Fruit fly (Drosophila melanogaster) whole organism, wandering third instar larva: ENCODE results near the gene CG1999.

Experiments used
- Abd-B ChIP-seq: fragments of >200 bp; optimal IDR thresholded peaks from 2 replicates; lab custom pipeline; 2017; ENCODE audit warnings: missing biosample characterization, missing genetic modification characterization
- CG32264 ChIP-seq: fragments of 200-800 bp; sonication (Bioruptor generic); optimal IDR thresholded peaks from 2 replicates; lab custom pipeline; 2016; ENCODE audit warnings: missing biosample characterization, missing genetic modification characterization
- CG9705 ChIP-seq: fragments of 200-800 bp; sonication (Bioruptor generic); optimal IDR thresholded peaks from 2 replicates; lab custom pipeline; 2018; ENCODE audit warnings: missing biosample characterization, mild to moderate bottlenecking, missing genetic modification characterization
- CrebA ChIP-seq: fragments of 200-800 bp; sonication (Bioruptor generic); optimal IDR thresholded peaks from 2 replicates; lab custom pipeline; 2016; ENCODE audit warnings: missing biosample characterization, mild to moderate bottlenecking, missing genetic modification characterization, borderline replicate concordance
- Dfd ChIP-seq: fragments of >200 bp; optimal IDR thresholded peaks from 2 replicates; lab custom pipeline; 2017; ENCODE audit warnings: missing biosample characterization, missing genetic modification characterization
- Dif ChIP-seq: fragments of 200-275, 200-300 bp; sonication (Bioruptor generic); optimal IDR thresholded peaks from 2 replicates; lab custom pipeline; 2018; ENCODE audit warnings: missing biosample characterization, missing genetic modification characterization; ENCODE audit not compliant: partially characterized antibody
- GATAd ChIP-seq: sonication (Bioruptor generic); optimal IDR thresholded peaks from 2 replicates; lab custom pipeline; 2016; ENCODE audit warnings: missing biosample characterization, missing genetic modification characterization
- HLH106 ChIP-seq: fragments of 200-800 bp; optimal IDR thresholded peaks from 3 replicates; lab custom pipeline; 2019; ENCODE audit warnings: missing biosample characterization, mild to moderate bottlenecking, missing genetic modification characterization, moderate library complexity
- Hnf4 ChIP-seq: fragments of 200-800 bp; sonication (Bioruptor generic); optimal IDR thresholded peaks from 2 replicates; lab custom pipeline; 2016; ENCODE audit warnings: missing biosample characterization, mild to moderate bottlenecking, missing genetic modification characterization
- Hr78 ChIP-seq: fragments of >200 bp; optimal IDR thresholded peaks from 2 replicates; lab custom pipeline; 2017; ENCODE audit warnings: missing biosample characterization, missing genetic modification characterization
- Hr83 ChIP-seq: fragments of 200-300 bp; sonication (Bioruptor generic); optimal IDR thresholded peaks from 2 replicates; lab custom pipeline; 2016; ENCODE audit warnings: missing biosample characterization, mild to moderate bottlenecking, missing genetic modification characterization, moderate library complexity; ENCODE audit not compliant: poor library complexity, severe bottlenecking
- Jra ChIP-seq: sonication (Bioruptor generic); optimal IDR thresholded peaks from 2 replicates; lab custom pipeline; 2016; ENCODE audit warnings: missing biosample characterization, missing genetic modification characterization
- Mio ChIP-seq: sonication (Bioruptor generic); optimal IDR thresholded peaks from 2 replicates; lab custom pipeline; 2016; ENCODE audit warnings: missing biosample characterization, missing genetic modification characterization
- Myc ChIP-seq: fragments of >200 bp; optimal IDR thresholded peaks from 2 replicates; lab custom pipeline; 2017
- N ChIP-seq: fragments of >200 bp; optimal IDR thresholded peaks from 2 replicates; lab custom pipeline; 2018; ENCODE audit warnings: missing biosample characterization, missing external identifiers, missing genetic modification characterization
- OdsH ChIP-seq: fragments of 200-800 bp; sonication (Bioruptor generic); optimal IDR thresholded peaks from 2 replicates; lab custom pipeline; 2016; ENCODE audit warnings: missing biosample characterization, mild to moderate bottlenecking, missing genetic modification characterization
- Rel ChIP-seq, 2 experiments: fragments of 200-800 bp; sonication (Bioruptor generic) in 1 of 2; optimal IDR thresholded peaks; 2 replicates in 1 of 2; 3 replicates in 1 of 2; lab custom pipeline; 2016 to 2019; ENCODE audit warnings: mild to moderate bottlenecking in 2 of 2, missing biosample characterization in 2 of 2, missing genetic modification characterization in 2 of 2, moderate library complexity in 1 of 2
- Sp1 ChIP-seq: fragments of 200-800 bp; sonication (Bioruptor generic); optimal IDR thresholded peaks from 3 replicates; lab custom pipeline; 2019; ENCODE audit warnings: missing biosample characterization, mild to moderate bottlenecking, missing genetic modification characterization, moderate library complexity
- Vsx2 ChIP-seq: fragments of 200-300, 225-300 bp; sonication (Bioruptor generic); optimal IDR thresholded peaks from 2 replicates; lab custom pipeline; 2018; ENCODE audit warnings: missing biosample characterization, missing genetic modification characterization; ENCODE audit not compliant: partially characterized antibody
- br ChIP-seq: fragments of 200-800 bp; sonication (Bioruptor generic); optimal IDR thresholded peaks from 2 replicates; lab custom pipeline; 2016; ENCODE audit warnings: missing biosample characterization, missing genetic modification characterization
- brk ChIP-seq: fragments of 200-800 bp; sonication (Bioruptor generic); optimal IDR thresholded peaks from 2 replicates; lab custom pipeline; 2016; ENCODE audit warnings: missing biosample characterization, mild to moderate bottlenecking, missing genetic modification characterization
- dl ChIP-seq, 2 experiments: fragments of 175-275, 200-275 bp in 1 of 2; fragments of 200-275 bp in 1 of 2; sonication (Bioruptor generic); optimal IDR thresholded peaks; lab custom pipeline; 2018; ENCODE audit warnings: mild to moderate bottlenecking in 2 of 2, missing biosample characterization in 2 of 2, missing genetic modification characterization in 2 of 2, moderate library complexity in 2 of 2; ENCODE audit not compliant: partially characterized antibody in 2 of 2, insufficient read depth in 1 of 2
- dmrt93B ChIP-seq: fragments of 200-800 bp; sonication (Bioruptor generic); optimal IDR thresholded peaks from 2 replicates; lab custom pipeline; 2018; ENCODE audit warnings: missing biosample characterization, mild to moderate bottlenecking, missing genetic modification characterization
- dsf ChIP-seq: sonication (Bioruptor generic); optimal IDR thresholded peaks from 2 replicates; lab custom pipeline; 2016; ENCODE audit warnings: missing biosample characterization, missing genetic modification characterization, borderline replicate concordance
- ey ChIP-seq: fragments of 200-800 bp; sonication (Bioruptor generic); optimal IDR thresholded peaks from 2 replicates; lab custom pipeline; 2016; ENCODE audit warnings: missing biosample characterization, missing genetic modification characterization
- foxo ChIP-seq, 2 experiments: fragments of 200-800 bp; sonication (Bioruptor generic); optimal IDR thresholded peaks; 2 replicates in 1 of 2; 3 replicates in 1 of 2; lab custom pipeline; 2016 to 2017; ENCODE audit warnings: missing biosample characterization in 2 of 2, missing genetic modification characterization in 2 of 2
- fru ChIP-seq: fragments of 200-800 bp; sonication (Bioruptor generic); optimal IDR thresholded peaks from 3 replicates; lab custom pipeline; 2016; ENCODE audit warnings: missing biosample characterization, mild to moderate bottlenecking, missing genetic modification characterization
- h ChIP-seq: fragments of 200-800 bp; sonication (Bioruptor generic); optimal IDR thresholded peaks from 3 replicates; lab custom pipeline; 2016; ENCODE audit warnings: missing biosample characterization, mild to moderate bottlenecking, missing genetic modification characterization
- jim ChIP-seq: fragments of 175-275, 200-325 bp; sonication (Bioruptor generic); optimal IDR thresholded peaks from 2 replicates; lab custom pipeline; 2016; ENCODE audit warnings: missing biosample characterization, mild to moderate bottlenecking, missing genetic modification characterization
- lola ChIP-seq: fragments of >200 bp; optimal IDR thresholded peaks from 2 replicates; lab custom pipeline; 2017; ENCODE audit warnings: missing biosample characterization, missing genetic modification characterization
- pan ChIP-seq: fragments of >200 bp; optimal IDR thresholded peaks from 2 replicates; lab custom pipeline; 2017
- psq ChIP-seq: fragments of 200-800 bp; sonication (Bioruptor generic); optimal IDR thresholded peaks from 3 replicates; lab custom pipeline; 2017; ENCODE audit warnings: missing biosample characterization, mild to moderate bottlenecking, missing genetic modification characterization, moderate library complexity
- rgr ChIP-seq: fragments of 200-800 bp; sonication (Bioruptor generic); optimal IDR thresholded peaks from 3 replicates; lab custom pipeline; 2016; ENCODE audit warnings: missing biosample characterization, mild to moderate bottlenecking, missing genetic modification characterization
- sage ChIP-seq: fragments of 200-800 bp; sonication (Bioruptor generic); optimal IDR thresholded peaks from 2 replicates; lab custom pipeline; 2016; ENCODE audit warnings: missing biosample characterization, mild to moderate bottlenecking, missing genetic modification characterization
- sv ChIP-seq: fragments of 200-800 bp; sonication (Bioruptor generic); optimal IDR thresholded peaks from 3 replicates; lab custom pipeline; 2016; ENCODE audit warnings: missing biosample characterization, missing genetic modification characterization
- tai ChIP-seq: sonication (Bioruptor generic); optimal IDR thresholded peaks from 2 replicates; lab custom pipeline; 2016; ENCODE audit warnings: missing biosample characterization, missing genetic modification characterization
- usp ChIP-seq: fragments of >200 bp; optimal IDR thresholded peaks from 2 replicates; lab custom pipeline; 2017; ENCODE audit warnings: missing biosample characterization, missing genetic modification characterization
- woc ChIP-seq: sonication (Bioruptor generic); optimal IDR thresholded peaks from 2 replicates; lab custom pipeline; 2016; ENCODE audit warnings: missing biosample characterization, mild to moderate bottlenecking, missing genetic modification characterization

CG1999 gene

dm6 chrX:7323649-7324511 is 34.7 kb upstream of the CG1999 start, which contains the start of the genes Atg5 and Dok:
Atg5 (minus strand) TSS chrX:7323770.
Dok (plus strand) TSS chrX:7324214.
- TF ChIP-seq h (GFP tag; lab: Kevin White, UChicago), result peak; percentile 15
- peak; percentile 33 for TF ChIP-seq HLH106 (tag; lab: Kevin White, UChicago)
- TF ChIP-seq dsf (GFP tag; lab: Kevin White, UChicago), result no peak
- TF ChIP-seq CG9705 (GFP tag; lab: Kevin White, UChicago), result no peak
- no peak for TF ChIP-seq OdsH (GFP tag; lab: Kevin White, UChicago)
- TF ChIP-seq GATAd (GFP tag; lab: Kevin White, UChicago), result no peak
- TF ChIP-seq rgr (GFP tag; lab: Kevin White, UChicago), result peak; percentile 11
- no peak for TF ChIP-seq pan (lab: Kevin White, UChicago)
- no peak for TF ChIP-seq CG32264 (GFP tag; lab: Kevin White, UChicago)
- peak; percentile 17 for TF ChIP-seq Hnf4 (GFP tag; lab: Kevin White, UChicago)
- no peak for TF ChIP-seq br
- no peak for TF ChIP-seq Hr78 (GFP tag; lab: Kevin White, UChicago)
- TF ChIP-seq Dfd, result no peak
- no peak for TF ChIP-seq sv (GFP tag; lab: Kevin White, UChicago)
- peak; percentile 20 for TF ChIP-seq Hr83 (GFP tag; lab: Kevin White, UChicago)
- no peak for TF ChIP-seq CrebA (GFP tag; lab: Kevin White, UChicago)
- TF ChIP-seq Vsx2, result no peak
- TF ChIP-seq N (GFP tag; lab: Kevin White, UChicago), result no peak
- no peak for TF ChIP-seq fru (GFP tag; lab: Kevin White, UChicago)
- no peak for TF ChIP-seq lola (GFP tag; lab: Kevin White, UChicago)
- TF ChIP-seq Abd-B (GFP tag; lab: Kevin White, UChicago), result no peak
- no peak for TF ChIP-seq tai (GFP tag; lab: Kevin White, UChicago)
- no peak for TF ChIP-seq Jra (GFP tag; lab: Kevin White, UChicago)
- TF ChIP-seq jim (GFP tag; lab: Kevin White, UChicago), result no peak
- no peak for TF ChIP-seq woc (GFP tag; lab: Kevin White, UChicago)
- peak; percentile 41 for TF ChIP-seq Myc (lab: Kevin White, UChicago)
- no peak for TF ChIP-seq Mio (GFP tag; lab: Kevin White, UChicago)
- TF ChIP-seq Sp1 (GFP tag; lab: Kevin White, UChicago), result no peak
- TF ChIP-seq sage (GFP tag; lab: Kevin White, UChicago), result no peak
- TF ChIP-seq foxo (GFP tag; optimal IDR thresholded peaks at IDR 0.05; lab: Kevin White, UChicago), result peak in 1 of 2 experiments; percentile 43
- TF ChIP-seq ey, result no peak
- no peak for TF ChIP-seq Rel (GFP tag; optimal IDR thresholded peaks at IDR 0.05; lab: Kevin White, UChicago)
- peak; percentile 68 for TF ChIP-seq Rel (tag; optimal IDR thresholded peaks at IDR 0.05; lab: Kevin White, UChicago)
- no peak for TF ChIP-seq brk
- TF ChIP-seq psq, result no peak
- TF ChIP-seq dmrt93B (GFP tag; lab: Kevin White, UChicago), result no peak

- TF ChIP-seq brk (no peak), fru (GFP tag; lab: Kevin White, UChicago) (peak; percentile 96), pan (lab: Kevin White, UChicago) (no peak), dl (GFP tag; optimal IDR thresholded peaks at IDR 0.05; lab: Kevin White, UChicago; ENCODE audit: insufficient read depth in 1 of 2, partially characterized antibody in 2 of 2) (no peak), dmrt93B (GFP tag; lab: Kevin White, UChicago) (peak; percentile 94), foxo (GFP tag; optimal IDR thresholded peaks at IDR 0.05; lab: Kevin White, UChicago) (peak in 1 of 2 experiments; percentile 98), Abd-B (GFP tag; lab: Kevin White, UChicago) (no peak), Hr83 (GFP tag; lab: Kevin White, UChicago) (peak; percentile 45), psq (peak; percentile 93), Dfd (no peak), HLH106 (tag; lab: Kevin White, UChicago) (peak; percentile 97), tai (GFP tag; lab: Kevin White, UChicago) (peak; percentile 89), br (peak; percentile 89), h (GFP tag; lab: Kevin White, UChicago) (peak; percentile 97), GATAd (GFP tag; lab: Kevin White, UChicago) (peak; percentile 82), rgr (GFP tag; lab: Kevin White, UChicago) (peak; percentile 97), usp (GFP tag; lab: Kevin White, UChicago) (no peak), N (GFP tag; lab: Kevin White, UChicago) (no peak), sv (GFP tag; lab: Kevin White, UChicago) (peak; percentile 88), Hr78 (GFP tag; lab: Kevin White, UChicago) (no peak), Dif (no peak), woc (GFP tag; lab: Kevin White, UChicago) (peak; percentile 97), CG32264 (GFP tag; lab: Kevin White, UChicago) (peak; percentile 67), Vsx2 (no peak), Hnf4 (GFP tag; lab: Kevin White, UChicago) (peak; percentile 92), ey (peak; percentile 93), lola (GFP tag; lab: Kevin White, UChicago) (no peak), sage (GFP tag; lab: Kevin White, UChicago) (peak; percentile 94), Sp1 (GFP tag; lab: Kevin White, UChicago) (peak; percentile 98), Myc (lab: Kevin White, UChicago) (no peak), Jra (GFP tag; lab: Kevin White, UChicago) (peak; percentile 81), Mio (GFP tag; lab: Kevin White, UChicago) (no peak), CG9705 (GFP tag; lab: Kevin White, UChicago) (peak; percentile 93), Rel (GFP tag; optimal IDR thresholded peaks at IDR 0.05; lab: Kevin White, UChicago) (peak; percentile 93), Rel (tag; optimal IDR thresholded peaks at IDR 0.05; lab: Kevin White, UChicago) (peak; percentile 87), OdsH (GFP tag; lab: Kevin White, UChicago) (peak; percentile 97), dsf (GFP tag; lab: Kevin White, UChicago) (peak; percentile 61), jim (GFP tag; lab: Kevin White, UChicago) (no peak), CrebA (GFP tag; lab: Kevin White, UChicago) (no peak)
Measured at dm6 chrX:7324816-7325246, 33.8 kb upstream of the CG1999 start.
